ENCODE assay signal across 1 fruit fly cellular context in the genomic region with DNA sequence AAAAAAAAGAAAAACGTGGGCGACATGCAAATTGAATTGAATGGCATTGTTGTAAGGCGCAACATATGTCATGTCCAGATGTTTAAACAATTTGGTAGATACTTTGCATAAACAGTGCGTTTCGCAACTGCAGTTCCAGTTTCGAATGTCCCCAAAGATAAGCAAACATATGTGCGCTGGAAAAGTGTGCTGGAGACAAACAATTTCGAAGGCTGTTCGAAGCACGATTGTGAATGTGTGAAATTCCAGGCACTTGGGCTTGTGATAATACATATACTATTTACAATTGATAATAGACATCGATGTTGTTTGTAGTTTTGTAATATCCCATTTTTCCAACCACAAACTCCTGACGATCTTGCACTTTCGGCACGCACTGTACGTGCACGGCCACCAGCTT.
A peak's percentile ranks its signal among the peaks of the same experiment; 100 is the strongest.
TF ChIP-seq lines count a peak whose summit lies in the region.

No protein-coding gene starts in this region.

TF ChIP-seq in whole organism, embryonic, 481 proteins besides CTCF, POLR2A, EP300 and RAD21 (continued from another document):
- TF ChIP-seq Dfd (GFP tag; optimal IDR thresholded peaks at IDR 0.05; lab: Kevin White, UChicago) = no peak
- TF ChIP-seq Kr (GFP tag; optimal IDR thresholded peaks at IDR 0.05; lab: Kevin White, UChicago) = no peak
- no peak for TF ChIP-seq CG10321 (GFP tag; IDR thresholded peaks at IDR 0.05; lab: Robert Waterston, UW)
- peak; percentile 7 for TF ChIP-seq CG17385 (GFP tag; optimal IDR thresholded peaks at IDR 0.05; lab: Kevin White, UChicago)
- no peak for TF ChIP-seq maf-S (GFP tag; optimal IDR thresholded peaks at IDR 0.05; lab: Kevin White, UChicago)
- TF ChIP-seq Hr78 (GFP tag; optimal IDR thresholded peaks at IDR 0.05; lab: Kevin White, UChicago) = peak in 1 of 2 experiments; percentile 6
- no peak for TF ChIP-seq Gug (GFP tag; IDR thresholded peaks at IDR 0.05; lab: Robert Waterston, UW)
- TF ChIP-seq dpn (GFP tag; optimal IDR thresholded peaks at IDR 0.05; lab: Kevin White, UChicago) = peak in 1 of 2 experiments; percentile 11
- TF ChIP-seq MBD-R2 (GFP tag; IDR thresholded peaks at IDR 0.05; lab: Robert Waterston, UW) = no peak
- TF ChIP-seq CG2875 (GFP tag; optimal IDR thresholded peaks at IDR 0.05; lab: Kevin White, UChicago) = no peak
- peak; percentile 62 for TF ChIP-seq CG11504 (tag; optimal IDR thresholded peaks at IDR 0.05; lab: Kevin White, UChicago)
- no peak for TF ChIP-seq CG32772 (GFP tag; IDR thresholded peaks at IDR 0.05; lab: Robert Waterston, UW)
- no peak for TF ChIP-seq h (optimal IDR thresholded peaks at IDR 0.05; lab: Kevin White, UChicago)
- TF ChIP-seq grau (tag; optimal IDR thresholded peaks at IDR 0.05; lab: Kevin White, UChicago) = peak; percentile 33
- TF ChIP-seq yki (optimal IDR thresholded peaks at IDR 0.05; lab: Kevin White, UChicago) = no peak
- peak; percentile 24 for TF ChIP-seq CG12769 (tag; optimal IDR thresholded peaks at IDR 0.05; lab: Kevin White, UChicago)
- peak; percentile 29; the same call in 1 of the 2 replicates for TF ChIP-seq danr (GFP tag; IDR thresholded peaks at IDR 0.05; lab: Robert Waterston, UW)
- no peak for TF ChIP-seq CG3838 (GFP tag; optimal IDR thresholded peaks at IDR 0.05; lab: Kevin White, UChicago)
- TF ChIP-seq CG13296 (GFP tag; optimal IDR thresholded peaks at IDR 0.05; lab: Kevin White, UChicago) = peak; percentile 9
- no peak for TF ChIP-seq Doc3 (GFP tag; IDR thresholded peaks at IDR 0.05; lab: Robert Waterston, UW; ENCODE audit: partially characterized antibody)
- TF ChIP-seq CG14014 (GFP tag; IDR thresholded peaks at IDR 0.05; lab: Robert Waterston, UW) = 0 out of 2 replicates have a peak, but pooled peaks have one; percentile 16
- TF ChIP-seq CG30403 (GFP tag; optimal IDR thresholded peaks at IDR 0.05; lab: Kevin White, UChicago) = no peak
- TF ChIP-seq CG9932 (GFP tag; IDR thresholded peaks at IDR 0.05; lab: Robert Waterston, UW) = 0 out of 2 replicates have a peak, but pooled peaks have one; percentile 8
- peak; percentile 44; the same call in 2 of the 3 replicates for TF ChIP-seq CG17361 (GFP tag; IDR thresholded peaks at IDR 0.05; lab: Robert Waterston, UW)
- TF ChIP-seq CG14965 (GFP tag; optimal IDR thresholded peaks at IDR 0.05; lab: Kevin White, UChicago; ENCODE audit: borderline replicate concordance) = no peak
- no peak for TF ChIP-seq C15 (GFP tag; IDR thresholded peaks at IDR 0.05; lab: Robert Waterston, UW)
- TF ChIP-seq CG8359 (GFP tag; optimal IDR thresholded peaks at IDR 0.05; lab: Kevin White, UChicago; ENCODE audit: borderline replicate concordance) = no peak
- no peak for TF ChIP-seq CG12299 (tag; optimal IDR thresholded peaks at IDR 0.05; lab: Kevin White, UChicago)
- no peak for TF ChIP-seq sim (GFP tag; IDR thresholded peaks at IDR 0.05; lab: Robert Waterston, UW)
- TF ChIP-seq Nf-YC (tag; optimal IDR thresholded peaks at IDR 0.05; lab: Kevin White, UChicago) = peak; percentile 5
- no peak for TF ChIP-seq Spps (tag; optimal IDR thresholded peaks at IDR 0.05; lab: Kevin White, UChicago)
- TF ChIP-seq phol (tag; optimal IDR thresholded peaks at IDR 0.05; lab: Kevin White, UChicago) = peak; percentile 13
- no peak for TF ChIP-seq CG11456 (GFP tag; IDR thresholded peaks at IDR 0.05; lab: Robert Waterston, UW)
- TF ChIP-seq sna (GFP tag; IDR thresholded peaks at IDR 0.05; lab: Robert Waterston, UW; ENCODE audit: partially characterized antibody) = no peak
- no peak for TF ChIP-seq jigr1 (GFP tag; IDR thresholded peaks at IDR 0.05; lab: Robert Waterston, UW)
- 0 out of 3 replicates have a peak, but pooled peaks have one; percentile 39 for TF ChIP-seq ken (GFP tag; IDR thresholded peaks at IDR 0.05; lab: Robert Waterston, UW)
- TF ChIP-seq tap (tag; optimal IDR thresholded peaks at IDR 0.05; lab: Kevin White, UChicago) = peak; percentile 26
- TF ChIP-seq CG2199 (GFP tag; IDR thresholded peaks at IDR 0.05; lab: Robert Waterston, UW) = no peak
- TF ChIP-seq Hr51 (GFP tag; optimal IDR thresholded peaks at IDR 0.05; lab: Kevin White, UChicago) = peak in 1 of 2 experiments; percentile 59
- TF ChIP-seq Med (GFP tag; lab: Kevin White, UChicago) = peak; percentile 51
- no peak for TF ChIP-seq Atf3 (GFP tag; optimal IDR thresholded peaks at IDR 0.05; lab: Kevin White, UChicago)
- TF ChIP-seq chinmo (GFP tag; IDR thresholded peaks at IDR 0.05; lab: Robert Waterston, UW; ENCODE audit: partially characterized antibody) = no peak
- TF ChIP-seq CG31388 (GFP tag; optimal IDR thresholded peaks at IDR 0.05; lab: Kevin White, UChicago) = no peak
- TF ChIP-seq CG6689 (GFP tag; IDR thresholded peaks at IDR 0.05; lab: Robert Waterston, UW) = peak; percentile 29; the same call in 1 of the 2 replicates
- TF ChIP-seq CG34224 (GFP tag; IDR thresholded peaks at IDR 0.05; lab: Robert Waterston, UW; ENCODE audit: partially characterized antibody) = no peak
- no peak for TF ChIP-seq CG8944 (GFP tag; optimal IDR thresholded peaks at IDR 0.05; lab: Kevin White, UChicago)
- no peak for TF ChIP-seq E2f1 (GFP tag; IDR thresholded peaks at IDR 0.05; lab: Robert Waterston, UW)
- TF ChIP-seq lab (GFP tag; optimal IDR thresholded peaks at IDR 0.05; lab: Kevin White, UChicago) = peak; percentile 30
- TF ChIP-seq HmgZ (tag; optimal IDR thresholded peaks at IDR 0.05; lab: Kevin White, UChicago) = no peak
